Worm (Caenorhabditis elegans): ENCODE results near the gene R08C7.5.

DNA sequence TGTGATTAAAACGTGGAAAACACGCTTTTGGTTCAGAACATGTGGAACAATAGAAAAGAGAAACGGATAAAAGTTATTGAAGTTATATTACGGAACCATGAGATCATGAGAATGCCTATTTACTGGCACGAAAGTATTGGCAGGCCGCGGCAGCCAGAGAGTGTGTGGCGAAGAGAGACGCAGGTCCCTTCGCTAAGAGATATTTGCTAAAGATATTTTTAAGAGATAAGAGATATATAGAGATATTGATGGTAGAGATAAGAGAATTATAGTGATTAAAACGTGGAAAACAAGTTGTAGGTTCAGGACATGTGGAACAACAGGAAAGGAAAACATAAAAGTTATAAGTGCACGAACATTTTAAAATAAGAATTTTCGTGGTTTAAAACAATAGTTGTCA, 7.8 kb downstream of the R08C7.5 start:
- no peak for TF ChIP-seq cog-1 (tag; optimal IDR thresholded peaks at IDR 0.05)
- TF ChIP-seq flt-1 (GFP tag; IDR thresholded peaks at IDR 0.05) = no peak
- TF ChIP-seq med-1 (GFP tag; optimal IDR thresholded peaks at IDR 0.05; ENCODE audit: insufficient read depth) = no peak
- TF ChIP-seq ztf-23 (GFP tag; IDR thresholded peaks at IDR 0.05) = no peak
- TF ChIP-seq tab-1 (GFP tag; IDR thresholded peaks at IDR 0.05) = no peak
